Worm (Caenorhabditis elegans): ENCODE results near the gene F19B10.13.

- TF ChIP-seq ceh-8 (GFP tag; optimal IDR thresholded peaks at IDR 0.05) (no peak), unc-62 (GFP tag; optimal IDR thresholded peaks at IDR 0.05) (no peak), nhr-237 (tag; optimal IDR thresholded peaks at IDR 0.05) (no peak), egl-13 (tag; optimal IDR thresholded peaks at IDR 0.05) (no peak), lin-13 (GFP tag; optimal IDR thresholded peaks at IDR 0.05) (no peak), ztf-4 (tag; optimal IDR thresholded peaks at IDR 0.05) (no peak), ceh-82 (tag; optimal IDR thresholded peaks at IDR 0.05) (no peak), nhr-76 (tag; optimal IDR thresholded peaks at IDR 0.05) (no peak), C34B4.2 (tag; optimal IDR thresholded peaks at IDR 0.05) (no peak)
These were observed 39.2 kb downstream of the F19B10.13 start, which contains the start of gene srx-105 for ce11 chrII:3701305-3701704.
